Fruit fly (Drosophila melanogaster) Kc167 (cell line): ENCODE results near the gene ND-SGDH.

Experiments
- Myc ChIP-seq: fragments of >200 bp; optimal IDR thresholded peaks from 2 replicates; lab custom pipeline; 2017; ENCODE audit warnings: missing external identifiers
- Sin3A ChIP-seq: fragments of >200 bp; optimal IDR thresholded peaks from 2 replicates; lab custom pipeline; 2018; ENCODE audit warnings: missing external identifiers
- h ChIP-seq: fragments of >200 bp; optimal IDR thresholded peaks from 3 replicates; lab custom pipeline; 2018; ENCODE audit warnings: missing external identifiers
- insv ChIP-seq: fragments of >200 bp; optimal IDR thresholded peaks from 3 replicates; lab custom pipeline; 2018; ENCODE audit warnings: missing external identifiers
- psq ChIP-seq: fragments of >200 bp; optimal IDR thresholded peaks from 2 replicates; lab custom pipeline; 2017; ENCODE audit warnings: missing external identifiers
- ttk ChIP-seq: sonication (Bioruptor generic); optimal IDR thresholded peaks from 2 replicates; lab custom pipeline; 2017; ENCODE audit warnings: missing external identifiers

ND-SGDH gene

dm6 chr3L:12138113-12138899 is at the start of gene ND-SGDH, which contains the start of gene RhoGAP68F:
ND-SGDH (minus strand) TSS chr3L:12138584.
RhoGAP68F (plus strand) TSS chr3L:12138868.
- TF ChIP-seq ttk (lab: Kevin White, UChicago) (no peak), Sin3A (lab: Kevin White, UChicago) (no peak), Myc (no peak), h (lab: Kevin White, UChicago) (no peak)

dm6 chr3L:12185336-12185735 is 47.0 kb upstream of the ND-SGDH start:
- TF ChIP-seq Myc, result no peak

dm6 chr3L:12184564-12185034 is 46.2 kb upstream of the ND-SGDH start, which contains the start of gene Miox:
Miox (plus strand) TSS chr3L:12184984.
- no peak for TF ChIP-seq insv (lab: Kevin White, UChicago)
- no peak for TF ChIP-seq h (lab: Kevin White, UChicago)
- no peak for TF ChIP-seq Myc
- no peak for TF ChIP-seq psq (lab: Kevin White, UChicago)

dm6 chr3L:12183967-12184366 is 45.6 kb upstream of the ND-SGDH start:
- TF ChIP-seq insv (lab: Kevin White, UChicago) (no peak), Myc (no peak), Sin3A (lab: Kevin White, UChicago) (no peak), psq (lab: Kevin White, UChicago) (no peak), ttk (lab: Kevin White, UChicago) (no peak), h (lab: Kevin White, UChicago) (no peak)

- TF ChIP-seq ttk (lab: Kevin White, UChicago) (no peak), insv (lab: Kevin White, UChicago) (no peak), h (lab: Kevin White, UChicago) (no peak), psq (lab: Kevin White, UChicago) (no peak), Myc (no peak), Sin3A (lab: Kevin White, UChicago) (no peak)
Measured at dm6 chr3L:12178847-12179437, 40.6 kb upstream of the ND-SGDH start.

dm6 chr3L:12177301-12177700 is 38.9 kb upstream of the ND-SGDH start, which contains the start of gene CAH2:
CAH2 (plus strand) TSS chr3L:12177601.
- TF ChIP-seq Myc (no peak), psq (lab: Kevin White, UChicago) (no peak), Sin3A (lab: Kevin White, UChicago) (no peak), ttk (lab: Kevin White, UChicago) (no peak), h (lab: Kevin White, UChicago) (no peak), insv (lab: Kevin White, UChicago) (no peak)

- TF ChIP-seq Sin3A (lab: Kevin White, UChicago) (no peak), psq (lab: Kevin White, UChicago) (no peak), Myc (no peak), ttk (lab: Kevin White, UChicago) (no peak), insv (lab: Kevin White, UChicago) (no peak), h (lab: Kevin White, UChicago) (no peak)
Measured at dm6 chr3L:12175382-12175781, 37.0 kb upstream of the ND-SGDH start, which contains the start of gene Rh7. Rh7 (minus strand) TSS chr3L:12175482.

dm6 chr3L:12163693-12164092 is 25.3 kb upstream of the ND-SGDH start, which contains the start of gene CG9760:
CG9760 (minus strand) TSS chr3L:12163735.
- no peak for TF ChIP-seq Myc
- no peak for TF ChIP-seq Sin3A (lab: Kevin White, UChicago)
- TF ChIP-seq h (lab: Kevin White, UChicago), result no peak
- TF ChIP-seq insv (lab: Kevin White, UChicago), result no peak
- no peak for TF ChIP-seq ttk (lab: Kevin White, UChicago)

dm6 chr3L:12163082-12163481 is 24.7 kb upstream of the ND-SGDH start:
- TF ChIP-seq Sin3A (lab: Kevin White, UChicago) (no peak), h (lab: Kevin White, UChicago) (no peak)

dm6 chr3L:12162156-12162682 is 23.8 kb upstream of the ND-SGDH start:
- TF ChIP-seq Sin3A (lab: Kevin White, UChicago), result no peak
- TF ChIP-seq Myc, result no peak
- TF ChIP-seq psq (lab: Kevin White, UChicago), result no peak
- TF ChIP-seq insv (lab: Kevin White, UChicago), result no peak
- no peak for TF ChIP-seq ttk (lab: Kevin White, UChicago)
- TF ChIP-seq h (lab: Kevin White, UChicago), result no peak

dm6 chr3L:12149024-12149423 is 10.6 kb upstream of the ND-SGDH start, which contains the start of gene CG32099:
CG32099 (plus strand) TSS chr3L:12149273.
- TF ChIP-seq h (lab: Kevin White, UChicago), result no peak
- TF ChIP-seq insv (lab: Kevin White, UChicago), result no peak
- no peak for TF ChIP-seq Sin3A (lab: Kevin White, UChicago)

- TF ChIP-seq Myc, result no peak
- no peak for TF ChIP-seq ttk (lab: Kevin White, UChicago)
- no peak for TF ChIP-seq h (lab: Kevin White, UChicago)
- TF ChIP-seq insv (lab: Kevin White, UChicago), result no peak
Measured at dm6 chr3L:12146970-12147369, 8.6 kb upstream of the ND-SGDH start.
